Worm (Caenorhabditis elegans) whole organism, late embryonic: ENCODE results near the gene pfn-2.

Source experiments
- C08G9.2 ChIP-seq: sonication (generic microtip); optimal IDR thresholded peaks from 2 replicates; lab custom pipeline; 2016; ENCODE audit warnings: mild to moderate bottlenecking, missing genetic modification characterization, moderate library complexity, missing compliant biosample characterization
- F13H6.1 ChIP-seq: sonication (generic microtip); optimal IDR thresholded peaks from 2 replicates; lab custom pipeline; 2016; ENCODE audit warnings: missing genetic modification characterization, missing compliant biosample characterization
- K02D7.2 ChIP-seq: sonication (generic microtip); optimal IDR thresholded peaks from 2 replicates; lab custom pipeline; 2017; ENCODE audit warnings: mild to moderate bottlenecking, missing genetic modification characterization, missing compliant biosample characterization
- K09A11.1 ChIP-seq: sonication (generic microtip); optimal IDR thresholded peaks from 2 replicates; lab custom pipeline; 2017; ENCODE audit warnings: antibody characterized with exemption, mild to moderate bottlenecking, missing genetic modification characterization, missing compliant biosample characterization; ENCODE audit not compliant: insufficient read depth
- T23F11.4 ChIP-seq: fragments of 200-800 bp; sonication (Bioruptor generic); optimal IDR thresholded peaks from 2 replicates; lab custom pipeline; 2018; ENCODE audit warnings: mild to moderate bottlenecking, missing genetic modification characterization, missing compliant biosample characterization
- ama-1 ChIP-seq: fragments of 150-350 bp; optimal IDR thresholded peaks from 2 replicates; lab custom pipeline; 2014
- ceh-18 ChIP-seq: sonication (generic microtip); optimal IDR thresholded peaks from 2 replicates; lab custom pipeline; 2016; ENCODE audit warnings: missing genetic modification characterization, missing compliant biosample characterization
- ceh-19 ChIP-seq: fragments of 200-800 bp; sonication (Bioruptor generic); optimal IDR thresholded peaks from 2 replicates; lab custom pipeline; 2018; ENCODE audit warnings: mild to moderate bottlenecking, missing genetic modification characterization, missing compliant biosample characterization
- ceh-2 ChIP-seq: sonication (generic microtip); optimal IDR thresholded peaks from 2 replicates; lab custom pipeline; 2016; ENCODE audit warnings: missing genotype, missing genetic modification characterization, missing compliant biosample characterization
- ceh-22 ChIP-seq: sonication (generic microtip); optimal IDR thresholded peaks from 2 replicates; lab custom pipeline; 2017; ENCODE audit warnings: missing biosample characterization, missing genetic modification characterization
- ceh-24 ChIP-seq: sonication (generic microtip); optimal IDR thresholded peaks from 2 replicates; lab custom pipeline; 2016; ENCODE audit warnings: mild to moderate bottlenecking, missing genetic modification characterization, missing compliant biosample characterization
- ceh-30 ChIP-seq: fragments of 150-350 bp; optimal IDR thresholded peaks from 2 replicates; lab custom pipeline; 2014; ENCODE audit warnings: missing biosample characterization, missing genetic modification characterization
- ceh-31 ChIP-seq: sonication (generic microtip); optimal IDR thresholded peaks from 2 replicates; lab custom pipeline; 2016; ENCODE audit warnings: missing genetic modification characterization, missing compliant biosample characterization
- ceh-34 ChIP-seq: sonication (generic microtip); optimal IDR thresholded peaks from 2 replicates; lab custom pipeline; 2016; ENCODE audit warnings: mild to moderate bottlenecking, missing genetic modification characterization, missing compliant biosample characterization
- ceh-45 ChIP-seq: fragments of 200-800 bp; sonication (Bioruptor generic); IDR thresholded peaks from 2 replicates; pipeline ENCODE4 v1.3.6; 2022; ENCODE audit warnings: missing genetic modification reagents, missing genetic modification characterization, missing compliant biosample characterization
- ceh-48 ChIP-seq: sonication (generic microtip); optimal IDR thresholded peaks from 2 replicates; lab custom pipeline; 2016; ENCODE audit warnings: missing genetic modification characterization, inconsistent platforms, missing compliant biosample characterization
- ceh-6 ChIP-seq: fragments of 200-800 bp; sonication (Bioruptor generic); optimal IDR thresholded peaks from 2 replicates; lab custom pipeline; 2018; ENCODE audit warnings: mild to moderate bottlenecking, missing genetic modification characterization, missing compliant biosample characterization
- ceh-9 ChIP-seq: sonication (generic microtip); optimal IDR thresholded peaks from 2 replicates; lab custom pipeline; 2016; ENCODE audit warnings: mild to moderate bottlenecking, missing genetic modification characterization, inconsistent platforms, missing compliant biosample characterization
- che-1 ChIP-seq: sonication (generic microtip); optimal IDR thresholded peaks from 2 replicates; lab custom pipeline; 2016; ENCODE audit warnings: mild to moderate bottlenecking, missing genetic modification characterization, missing compliant biosample characterization
- dmd-4 ChIP-seq: sonication (generic microtip); optimal IDR thresholded peaks from 2 replicates; lab custom pipeline; 2016; ENCODE audit warnings: borderline replicate concordance, missing genetic modification characterization, missing compliant biosample characterization
- dve-1 ChIP-seq: sonication (generic microtip); optimal IDR thresholded peaks from 2 replicates; lab custom pipeline; 2017; ENCODE audit warnings: antibody characterized with exemption, mild to moderate bottlenecking, missing genetic modification characterization, missing compliant biosample characterization
- elt-4 ChIP-seq: sonication (generic microtip); optimal IDR thresholded peaks from 2 replicates; lab custom pipeline; 2016; ENCODE audit warnings: missing genetic modification characterization, missing compliant biosample characterization
- eyg-1 ChIP-seq: sonication (generic microtip); optimal IDR thresholded peaks from 2 replicates; lab custom pipeline; 2016; ENCODE audit warnings: missing genotype, missing genetic modification characterization, missing compliant biosample characterization
- fkh-10 ChIP-seq: fragments of 150-350 bp; optimal IDR thresholded peaks from 2 replicates; lab custom pipeline; 2014; ENCODE audit warnings: missing biosample characterization, missing genetic modification reagents, missing genetic modification characterization
- fkh-6 ChIP-seq: sonication (generic microtip); optimal IDR thresholded peaks from 2 replicates; lab custom pipeline; 2016; ENCODE audit warnings: missing genetic modification characterization, missing compliant biosample characterization
- gmeb-2 ChIP-seq: sonication (generic microtip); optimal IDR thresholded peaks from 2 replicates; lab custom pipeline; 2016; ENCODE audit warnings: missing genetic modification characterization, inconsistent platforms, missing compliant biosample characterization
- hlh-15 ChIP-seq: sonication (generic microtip); optimal IDR thresholded peaks from 2 replicates; lab custom pipeline; 2016; ENCODE audit warnings: missing genetic modification characterization, missing compliant biosample characterization
- hlh-30 ChIP-seq: sonication (generic microtip); optimal IDR thresholded peaks from 2 replicates; lab custom pipeline; 2017; ENCODE audit warnings: antibody characterized with exemption, missing genetic modification characterization, missing compliant biosample characterization; ENCODE audit not compliant: insufficient read depth
- lim-6 ChIP-seq: sonication (generic microtip); optimal IDR thresholded peaks from 2 replicates; lab custom pipeline; 2016; ENCODE audit warnings: missing genetic modification characterization, missing compliant biosample characterization
- madf-2 ChIP-seq: sonication (generic microtip); optimal IDR thresholded peaks from 2 replicates; lab custom pipeline; 2017; ENCODE audit warnings: missing genetic modification characterization, missing compliant biosample characterization
- mec-3 ChIP-seq: sonication (generic microtip); optimal IDR thresholded peaks from 2 replicates; lab custom pipeline; 2016; ENCODE audit warnings: borderline replicate concordance, missing genetic modification characterization, missing compliant biosample characterization
- nhr-11 ChIP-seq: fragments of 150-350 bp; optimal IDR thresholded peaks from 2 replicates; lab custom pipeline; 2014; ENCODE audit warnings: missing biosample characterization, missing genetic modification characterization
- nhr-232 ChIP-seq: sonication (generic microtip); optimal IDR thresholded peaks from 2 replicates; lab custom pipeline; 2016; ENCODE audit warnings: missing genetic modification characterization, missing compliant biosample characterization
- odd-2 ChIP-seq: sonication (generic microtip); optimal IDR thresholded peaks from 2 replicates; lab custom pipeline; 2017; ENCODE audit warnings: antibody characterized with exemption, mild to moderate bottlenecking, missing genetic modification characterization, missing compliant biosample characterization
- pat-9 ChIP-seq: fragments of 200-800 bp; sonication (Bioruptor generic); optimal IDR thresholded peaks from 2 replicates; lab custom pipeline; 2018; ENCODE audit warnings: mild to moderate bottlenecking, missing genetic modification characterization, moderate library complexity, missing compliant biosample characterization
- pax-1 ChIP-seq: fragments of 150-350 bp; optimal IDR thresholded peaks from 2 replicates; lab custom pipeline; 2014; ENCODE audit warnings: missing biosample characterization, missing genetic modification characterization
- pha-2 ChIP-seq: sonication (generic microtip); optimal IDR thresholded peaks from 2 replicates; lab custom pipeline; 2017; ENCODE audit warnings: mild to moderate bottlenecking, missing genetic modification characterization, missing compliant biosample characterization
- pha-4 ChIP-seq: fragments of 150-350 bp; optimal IDR thresholded peaks from 2 replicates; lab custom pipeline; 2018; ENCODE audit warnings: missing biosample characterization, missing genetic modification reagents, missing genetic modification characterization
- pros-1 ChIP-seq: fragments of 150-350 bp; optimal IDR thresholded peaks from 2 replicates; lab custom pipeline; 2014; ENCODE audit warnings: missing biosample characterization, missing genetic modification reagents, missing genetic modification characterization
- ref-2 ChIP-seq: sonication (generic microtip); optimal IDR thresholded peaks from 2 replicates; lab custom pipeline; 2016; ENCODE audit warnings: missing genetic modification characterization, missing compliant biosample characterization
- rnt-1 ChIP-seq: sonication (generic microtip); optimal IDR thresholded peaks from 2 replicates; lab custom pipeline; 2016; ENCODE audit warnings: missing genetic modification characterization, missing compliant biosample characterization
- sdc-2 ChIP-seq: sonication (generic microtip); optimal IDR thresholded peaks from 2 replicates; lab custom pipeline; 2016; ENCODE audit warnings: missing genotype, missing genetic modification characterization, missing compliant biosample characterization
- sox-4 ChIP-seq: sonication (generic microtip); optimal IDR thresholded peaks from 2 replicates; lab custom pipeline; 2017; ENCODE audit warnings: mild to moderate bottlenecking, missing genetic modification characterization, inconsistent platforms, missing compliant biosample characterization
- syd-9 ChIP-seq: sonication (generic microtip); optimal IDR thresholded peaks from 2 replicates; lab custom pipeline; 2016; ENCODE audit warnings: mild to moderate bottlenecking, missing genetic modification characterization, moderate library complexity, missing compliant biosample characterization
- tbx-7 ChIP-seq: sonication (generic microtip); optimal IDR thresholded peaks from 2 replicates; lab custom pipeline; 2016; ENCODE audit warnings: missing genotype, missing genetic modification characterization, missing compliant biosample characterization
- ttx-3 ChIP-seq: sonication (generic microtip); optimal IDR thresholded peaks from 2 replicates; lab custom pipeline; 2016; ENCODE audit warnings: missing genetic modification reagents, missing genetic modification characterization, missing compliant biosample characterization
- unc-3 ChIP-seq, 2 experiments: fragments of 200-800 bp in 1 of 2; sonication (Bioruptor generic) in 1 of 2; sonication (generic microtip) in 1 of 2; conservative IDR thresholded peaks in 1 of 2; optimal IDR thresholded peaks in 1 of 2; 2 replicates each; pipeline versions ENCODE4 v1.3.6 to Lab custom; 2016 to 2022; ENCODE audit warnings: missing compliant biosample characterization in 2 of 2, missing genetic modification characterization in 2 of 2, missing genetic modification reagents in 1 of 2
- unc-86 ChIP-seq: sonication (generic microtip); optimal IDR thresholded peaks from 2 replicates; lab custom pipeline; 2016; ENCODE audit warnings: missing genetic modification characterization, missing compliant biosample characterization

pfn-2 gene

ce11 chrX:5339357-5339756, 14.5 kb downstream of the pfn-2 start:
- TF ChIP-seq ceh-31 (tag; lab: Kevin White, UChicago) (no peak), lim-6 (tag; lab: Kevin White, UChicago) (no peak), unc-86 (tag; lab: Kevin White, UChicago) (no peak), tbx-7 (tag; lab: Kevin White, UChicago) (no peak), hlh-15 (tag; lab: Kevin White, UChicago) (no peak), che-1 (tag; lab: Kevin White, UChicago) (no peak), syd-9 (tag; lab: Kevin White, UChicago) (no peak), pax-1 (no peak)

ce11 chrX:5337959-5338358, 15.9 kb downstream of the pfn-2 start, which contains the start of gene C26B9.3:
Gene C26B9.3 (plus strand): TSS chrX:5338301.
- TF ChIP-seq rnt-1 (peak; percentile 11), tbx-7 (tag; lab: Kevin White, UChicago) (no peak), ref-2 (tag; lab: Kevin White, UChicago) (peak; percentile 37)

- TF ChIP-seq ama-1 (lab: Kevin White, UChicago) = no peak
- no peak for TF ChIP-seq syd-9 (tag; lab: Kevin White, UChicago)
- peak; percentile 53 for TF ChIP-seq sdc-2 (tag; lab: Kevin White, UChicago)
- peak; percentile 34 for TF ChIP-seq ceh-2 (tag; lab: Kevin White, UChicago)
- TF ChIP-seq K02D7.2 (tag; lab: Kevin White, UChicago) = no peak
- peak; percentile 12 for TF ChIP-seq C08G9.2
- TF ChIP-seq ttx-3 (tag; lab: Kevin White, UChicago) = no peak
- no peak for TF ChIP-seq mec-3 (tag; lab: Kevin White, UChicago)
- TF ChIP-seq ceh-34 (tag; lab: Kevin White, UChicago) = peak; percentile 68
- peak; percentile 27 for TF ChIP-seq dve-1 (tag; lab: Kevin White, UChicago)
- TF ChIP-seq tbx-7 (tag; lab: Kevin White, UChicago) = no peak
- TF ChIP-seq pat-9 (tag; lab: Kevin White, UChicago) = peak; percentile 32
- TF ChIP-seq unc-3 (GFP tag; conservative IDR thresholded peaks at IDR 0.05; lab: Robert Waterston, UW) = no peak
- no peak for TF ChIP-seq unc-3 (tag; optimal IDR thresholded peaks at IDR 0.05; lab: Kevin White, UChicago)
- no peak for TF ChIP-seq ceh-24 (tag; lab: Kevin White, UChicago)
- peak; percentile 75 for TF ChIP-seq pros-1 (tag; lab: Kevin White, UChicago)
- no peak for TF ChIP-seq fkh-6 (tag; lab: Kevin White, UChicago)
- no peak for TF ChIP-seq K09A11.1 (tag; lab: Kevin White, UChicago)
- TF ChIP-seq pha-2 (tag; lab: Kevin White, UChicago) = peak; percentile 32
- TF ChIP-seq gmeb-2 (tag; lab: Kevin White, UChicago) = no peak
- no peak for TF ChIP-seq ceh-6 (GFP tag; lab: Kevin White, UChicago)
- no peak for TF ChIP-seq elt-4 (tag; lab: Kevin White, UChicago)
- peak; percentile 69 for TF ChIP-seq ceh-31 (tag; lab: Kevin White, UChicago)
- peak; percentile 38 for TF ChIP-seq ceh-18 (tag; lab: Kevin White, UChicago)
- no peak for TF ChIP-seq ceh-45
- TF ChIP-seq che-1 (tag; lab: Kevin White, UChicago) = peak; percentile 27
- TF ChIP-seq rnt-1 = peak; percentile 81
- TF ChIP-seq sox-4 (tag; lab: Kevin White, UChicago) = no peak
- no peak for TF ChIP-seq odd-2 (tag; lab: Kevin White, UChicago)
- no peak for TF ChIP-seq nhr-11 (tag; lab: Kevin White, UChicago)
- no peak for TF ChIP-seq eyg-1
- no peak for TF ChIP-seq hlh-15 (tag; lab: Kevin White, UChicago)
- peak; percentile 91 for TF ChIP-seq hlh-30
- no peak for TF ChIP-seq ceh-9
- peak; percentile 69 for TF ChIP-seq ceh-30 (tag; lab: Kevin White, UChicago)
- TF ChIP-seq F13H6.1 (tag; lab: Kevin White, UChicago) = peak; percentile 49
- peak; percentile 40 for TF ChIP-seq madf-2 (tag; lab: Kevin White, UChicago)
- no peak for TF ChIP-seq nhr-232
- no peak for TF ChIP-seq fkh-10 (GFP tag; lab: Kevin White, UChicago)
- TF ChIP-seq ceh-19 (GFP tag; lab: Kevin White, UChicago) = no peak
- peak; percentile 56 for TF ChIP-seq dmd-4 (tag; lab: Kevin White, UChicago)
- no peak for TF ChIP-seq ceh-22 (tag; lab: Kevin White, UChicago)
- TF ChIP-seq T23F11.4 (GFP tag; lab: Kevin White, UChicago) = no peak
- no peak for TF ChIP-seq pha-4 (tag; lab: Kevin White, UChicago)
- TF ChIP-seq ceh-48 (tag; lab: Kevin White, UChicago) = no peak
Measured at ce11 chrX:5336498-5336897, 17.4 kb downstream of the pfn-2 start.
